Worm (Caenorhabditis elegans) whole organism, early embryonic: ENCODE measurements around the gene odr-1.

ENCODE experiments used
- B0310.2 ChIP-seq: sonication (generic microtip); optimal IDR thresholded peaks from 2 replicates; lab custom pipeline; 2016; ENCODE audit warnings: mild to moderate bottlenecking, missing genetic modification characterization, missing compliant biosample characterization
- F13C5.2 ChIP-seq: sonication (generic microtip); optimal IDR thresholded peaks from 2 replicates; lab custom pipeline; 2017; ENCODE audit warnings: mild to moderate bottlenecking, missing genetic modification characterization, inconsistent platforms, missing compliant biosample characterization
- aly-1 ChIP-seq: sonication (generic microtip); optimal IDR thresholded peaks from 2 replicates; lab custom pipeline; 2016; ENCODE audit warnings: missing genetic modification characterization, missing compliant biosample characterization
- ama-1 ChIP-seq: fragments of 150-350 bp; optimal IDR thresholded peaks from 2 replicates; lab custom pipeline; 2014
- ceh-13 ChIP-seq: fragments of 200-800 bp; sonication (Bioruptor generic); optimal IDR thresholded peaks from 2 replicates; lab custom pipeline; 2018; ENCODE audit warnings: mild to moderate bottlenecking, missing genetic modification characterization, missing compliant biosample characterization
- ceh-36 ChIP-seq: sonication (generic microtip); optimal IDR thresholded peaks from 2 replicates; lab custom pipeline; 2016; ENCODE audit warnings: missing genetic modification characterization, inconsistent platforms, missing compliant biosample characterization
- ets-7 ChIP-seq: sonication (generic microtip); optimal IDR thresholded peaks from 2 replicates; lab custom pipeline; 2016; ENCODE audit warnings: missing genotype, missing genetic modification characterization, missing compliant biosample characterization
- flt-1 ChIP-seq: fragments of 200-800 bp; sonication (Bioruptor generic); IDR thresholded peaks from 2 replicates; pipeline ENCODE4 v1.3.6; 2022; ENCODE audit warnings: missing genetic modification characterization, missing compliant biosample characterization
- hmbx-1 ChIP-seq: sonication (generic microtip); optimal IDR thresholded peaks from 2 replicates; lab custom pipeline; 2016; ENCODE audit warnings: mild to moderate bottlenecking, missing genetic modification characterization, missing compliant biosample characterization
- hmg-4 ChIP-seq: fragments of 200-800 bp; sonication (Bioruptor generic); optimal IDR thresholded peaks from 2 replicates; lab custom pipeline; 2018; ENCODE audit warnings: mild to moderate bottlenecking, missing genetic modification characterization, missing compliant biosample characterization
- hnd-1 ChIP-seq: sonication (generic microtip); optimal IDR thresholded peaks from 2 replicates; lab custom pipeline; 2016; ENCODE audit warnings: missing genetic modification characterization, missing compliant biosample characterization
- pes-1 ChIP-seq: fragments of 200-800 bp; sonication (Bioruptor generic); IDR thresholded peaks from 2 replicates; pipeline ENCODE4 v1.3.6; 2022; ENCODE audit warnings: missing genetic modification reagents, missing genetic modification characterization, missing compliant biosample characterization
- scrt-1 ChIP-seq: fragments of 200-800 bp; sonication (Bioruptor generic); IDR thresholded peaks from 2 replicates; pipeline ENCODE4 v1.3.6; 2022; ENCODE audit warnings: missing genetic modification characterization, missing compliant biosample characterization
- sea-1 ChIP-seq: fragments of 200-800 bp; sonication (Bioruptor generic); conservative IDR thresholded peaks from 2 replicates; pipeline ENCODE4 v1.3.6; 2022; ENCODE audit warnings: missing genetic modification characterization, missing compliant biosample characterization
- tbx-11 ChIP-seq: fragments of 200-800 bp; sonication (Bioruptor generic); IDR thresholded peaks from 2 replicates; pipeline ENCODE4 v1.3.6; 2022; ENCODE audit warnings: missing genetic modification characterization, missing compliant biosample characterization
- tbx-37 ChIP-seq: fragments of 200-800 bp; sonication (Bioruptor generic); conservative IDR thresholded peaks from 2 replicates; pipeline ENCODE4 v1.3.6; 2022; ENCODE audit warnings: missing genetic modification reagents, missing genetic modification characterization, missing compliant biosample characterization
- tra-4 ChIP-seq: sonication (generic microtip); optimal IDR thresholded peaks from 2 replicates; lab custom pipeline; 2017; ENCODE audit warnings: missing genetic modification characterization, missing compliant biosample characterization

odr-1 gene

ce11 chrX:13518861-13519713 is 31.7 kb downstream of the odr-1 start, which contains the start of the genes cdk-4 and F18H3.1:
Gene cdk-4, minus strand, starts transcription at chrX:13518911.
Gene F18H3.1, plus strand, starts transcription at chrX:13519663.
- no peak for TF ChIP-seq scrt-1 (GFP tag; lab: Robert Waterston, UW)
- TF ChIP-seq pes-1 (GFP tag; lab: Robert Waterston, UW): 0 out of 2 replicates have a peak, but pooled peaks have one; percentile 8
- TF ChIP-seq hnd-1 (tag; lab: Kevin White, UChicago): no peak
- TF ChIP-seq hmg-4 (GFP tag; lab: Kevin White, UChicago): peak; percentile 69
- peak; percentile 43 for TF ChIP-seq F13C5.2 (tag; lab: Kevin White, UChicago)

- TF ChIP-seq B0310.2 (no peak), hmg-4 (GFP tag; lab: Kevin White, UChicago) (no peak), ceh-13 (GFP tag; lab: Kevin White, UChicago) (no peak), ama-1 (lab: Kevin White, UChicago) (no peak), hmbx-1 (tag; lab: Kevin White, UChicago) (no peak), hnd-1 (tag; lab: Kevin White, UChicago) (no peak), flt-1 (GFP tag; lab: Robert Waterston, UW) (no peak), pes-1 (GFP tag; lab: Robert Waterston, UW) (no peak), aly-1 (tag; lab: Kevin White, UChicago) (no peak), tbx-11 (no peak), tra-4 (tag; lab: Kevin White, UChicago) (no peak), ceh-36 (tag; lab: Kevin White, UChicago) (no peak), sea-1 (GFP tag; lab: Robert Waterston, UW) (no peak), scrt-1 (GFP tag; lab: Robert Waterston, UW) (no peak), F13C5.2 (tag; lab: Kevin White, UChicago) (no peak), tbx-37 (no peak)
These were observed 36.4 kb downstream of the odr-1 start for ce11 chrX:13514384-13514783.

ce11 chrX:13511796-13512195 is 39.0 kb downstream of the odr-1 start:
- peak; percentile 72 for TF ChIP-seq ets-7 (tag; lab: Kevin White, UChicago)
- peak; percentile 63 for TF ChIP-seq hmbx-1 (tag; lab: Kevin White, UChicago)
- TF ChIP-seq F13C5.2 (tag; lab: Kevin White, UChicago): peak; percentile 87
- TF ChIP-seq tra-4 (tag; lab: Kevin White, UChicago): peak; percentile 36
- peak; percentile 86 for TF ChIP-seq flt-1 (GFP tag; lab: Robert Waterston, UW)
- TF ChIP-seq tbx-11: peak; percentile 84
- TF ChIP-seq hmg-4 (GFP tag; lab: Kevin White, UChicago): peak; percentile 86
- peak; percentile 86 for TF ChIP-seq tbx-37
- peak; percentile 73 for TF ChIP-seq B0310.2
- peak; percentile 90 for TF ChIP-seq pes-1 (GFP tag; lab: Robert Waterston, UW)
- peak; percentile 70 for TF ChIP-seq ceh-36 (tag; lab: Kevin White, UChicago)
- TF ChIP-seq scrt-1 (GFP tag; lab: Robert Waterston, UW): peak; percentile 87
- peak; percentile 73 for TF ChIP-seq hnd-1 (tag; lab: Kevin White, UChicago)
- peak; percentile 69 for TF ChIP-seq ceh-13 (GFP tag; lab: Kevin White, UChicago)
- no peak for TF ChIP-seq ama-1 (lab: Kevin White, UChicago)
- peak; percentile 76 for TF ChIP-seq aly-1 (tag; lab: Kevin White, UChicago)
- TF ChIP-seq sea-1 (GFP tag; lab: Robert Waterston, UW): peak; percentile 92

DNA sequence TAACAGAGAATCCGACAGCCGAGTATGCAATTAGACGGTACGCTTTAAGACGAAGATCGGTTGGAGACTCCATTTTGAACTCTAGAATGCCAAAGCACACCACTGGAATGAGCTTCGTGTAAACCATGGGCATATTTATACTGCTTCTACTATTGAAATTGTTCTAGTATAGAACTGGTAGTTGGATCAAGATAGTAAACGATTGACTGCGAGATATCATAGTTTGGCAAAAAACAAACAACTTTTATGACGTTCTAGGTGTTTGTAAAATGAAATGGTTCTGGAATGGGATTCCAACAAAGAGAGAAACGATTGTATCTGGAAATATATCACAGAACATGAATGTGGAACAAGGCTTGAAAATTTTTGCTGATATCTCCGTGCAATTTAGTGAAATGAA is 39.8 kb downstream of the odr-1 start, which contains the start of gene col-185:
col-185 (minus strand) TSS at position 101 of the 400 bp plus-strand sequence.
- no peak for TF ChIP-seq hmbx-1 (tag; lab: Kevin White, UChicago)
- TF ChIP-seq ets-7 (tag; lab: Kevin White, UChicago): no peak

ce11 chrX:13510234-13510837 is 40.5 kb downstream of the odr-1 start:
- TF ChIP-seq pes-1 (GFP tag; lab: Robert Waterston, UW) (no peak), ama-1 (lab: Kevin White, UChicago) (no peak), sea-1 (GFP tag; lab: Robert Waterston, UW) (no peak), ceh-13 (GFP tag; lab: Kevin White, UChicago) (no peak), hnd-1 (tag; lab: Kevin White, UChicago) (no peak), scrt-1 (GFP tag; lab: Robert Waterston, UW) (no peak), tbx-11 (no peak), ets-7 (tag; lab: Kevin White, UChicago) (no peak)

- TF ChIP-seq ets-7 (tag; lab: Kevin White, UChicago) (no peak), ceh-13 (GFP tag; lab: Kevin White, UChicago) (no peak), sea-1 (GFP tag; lab: Robert Waterston, UW) (no peak), hmg-4 (GFP tag; lab: Kevin White, UChicago) (no peak)
These were observed 43.6 kb downstream of the odr-1 start, which contains the start of gene H06A10.1 for ce11 chrX:13507233-13507632. Gene H06A10.1, plus strand, starts transcription at chrX:13507533.

DNA sequence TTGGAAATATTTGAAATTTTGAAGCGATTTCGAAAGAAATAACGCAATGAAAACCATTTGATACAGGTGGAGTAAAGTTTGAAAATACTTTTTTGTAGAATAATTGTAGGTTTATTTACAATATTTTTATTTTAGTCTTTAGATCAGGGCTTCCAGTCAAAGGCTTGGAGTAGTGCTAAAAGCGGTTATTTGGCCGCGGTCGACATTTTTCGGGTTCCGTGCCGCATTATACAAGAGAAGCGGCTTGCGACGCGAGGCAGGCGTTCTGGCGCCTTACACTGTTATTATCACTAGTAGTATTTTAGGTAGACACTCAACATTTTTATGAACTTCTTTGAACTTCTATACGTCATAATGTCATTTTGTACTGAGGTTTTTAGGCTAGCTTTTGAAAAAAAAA is 44.3 kb downstream of the odr-1 start:
- TF ChIP-seq tra-4 (tag; lab: Kevin White, UChicago) (no peak), hmg-4 (GFP tag; lab: Kevin White, UChicago) (no peak), B0310.2 (no peak), hmbx-1 (tag; lab: Kevin White, UChicago) (no peak), aly-1 (tag; lab: Kevin White, UChicago) (no peak), flt-1 (GFP tag; lab: Robert Waterston, UW) (no peak), hnd-1 (tag; lab: Kevin White, UChicago) (no peak), ets-7 (tag; lab: Kevin White, UChicago) (no peak), tbx-37 (no peak), F13C5.2 (tag; lab: Kevin White, UChicago) (no peak)
